Worm (Caenorhabditis elegans) whole organism, late embryonic: ENCODE data around the gene sra-34.

Experiments used
- ceh-30 ChIP-seq: fragments of 150-350 bp; optimal IDR thresholded peaks from 2 replicates; lab custom pipeline; 2014; ENCODE audit warnings: missing biosample characterization, missing genetic modification characterization
- che-1 ChIP-seq: sonication (generic microtip); optimal IDR thresholded peaks from 2 replicates; lab custom pipeline; 2016; ENCODE audit warnings: mild to moderate bottlenecking, missing genetic modification characterization, missing compliant biosample characterization
- fax-1 ChIP-seq: sonication (generic microtip); optimal IDR thresholded peaks from 2 replicates; lab custom pipeline; 2016; ENCODE audit warnings: missing genotype, missing genetic modification characterization, missing compliant biosample characterization
- hlh-30 ChIP-seq: sonication (generic microtip); optimal IDR thresholded peaks from 2 replicates; lab custom pipeline; 2017; ENCODE audit warnings: antibody characterized with exemption, missing genetic modification characterization, missing compliant biosample characterization; ENCODE audit not compliant: insufficient read depth
- madf-2 ChIP-seq: sonication (generic microtip); optimal IDR thresholded peaks from 2 replicates; lab custom pipeline; 2017; ENCODE audit warnings: missing genetic modification characterization, missing compliant biosample characterization
- nhr-11 ChIP-seq: fragments of 150-350 bp; optimal IDR thresholded peaks from 2 replicates; lab custom pipeline; 2014; ENCODE audit warnings: missing biosample characterization, missing genetic modification characterization
- odd-2 ChIP-seq: sonication (generic microtip); optimal IDR thresholded peaks from 2 replicates; lab custom pipeline; 2017; ENCODE audit warnings: antibody characterized with exemption, mild to moderate bottlenecking, missing genetic modification characterization, missing compliant biosample characterization
- pha-4 ChIP-seq: fragments of 150-350 bp; optimal IDR thresholded peaks from 2 replicates; lab custom pipeline; 2018; ENCODE audit warnings: missing biosample characterization, missing genetic modification reagents, missing genetic modification characterization
- pqm-1 ChIP-seq: sonication (generic microtip); optimal IDR thresholded peaks from 2 replicates; lab custom pipeline; 2016; ENCODE audit warnings: missing genetic modification characterization, missing compliant biosample characterization
- ref-2 ChIP-seq: sonication (generic microtip); optimal IDR thresholded peaks from 2 replicates; lab custom pipeline; 2016; ENCODE audit warnings: missing genetic modification characterization, missing compliant biosample characterization
- syd-9 ChIP-seq: sonication (generic microtip); optimal IDR thresholded peaks from 2 replicates; lab custom pipeline; 2016; ENCODE audit warnings: mild to moderate bottlenecking, missing genetic modification characterization, moderate library complexity, missing compliant biosample characterization
- tbx-2 ChIP-seq: sonication (generic microtip); optimal IDR thresholded peaks from 2 replicates; lab custom pipeline; 2016; ENCODE audit warnings: missing genetic modification characterization, missing compliant biosample characterization
- ttx-3 ChIP-seq: sonication (generic microtip); optimal IDR thresholded peaks from 2 replicates; lab custom pipeline; 2016; ENCODE audit warnings: missing genetic modification reagents, missing genetic modification characterization, missing compliant biosample characterization

DNA sequence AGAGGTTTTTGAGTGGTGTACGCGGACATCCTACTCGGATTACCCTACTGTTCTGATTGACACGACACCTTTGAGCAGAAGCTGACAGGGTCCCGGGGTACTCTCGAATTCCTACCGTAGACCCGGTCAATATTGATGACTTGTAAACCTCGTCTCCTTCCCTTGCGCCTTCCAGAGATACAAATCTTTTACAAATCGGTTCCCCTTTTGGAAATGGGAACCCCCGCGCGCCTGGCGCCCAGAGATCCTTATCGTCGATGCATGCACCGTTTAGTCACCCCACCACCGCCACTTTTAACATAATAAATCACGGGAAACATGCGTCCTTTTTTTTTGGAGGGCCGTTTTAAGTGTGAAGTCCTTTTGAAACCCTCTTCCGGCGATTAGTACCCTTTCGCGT is 29.6 kb upstream of the sra-34 start:
- TF ChIP-seq tbx-2, result no peak
- no peak for TF ChIP-seq ref-2 (tag; lab: Kevin White, UChicago)
- no peak for TF ChIP-seq pqm-1 (tag; lab: Kevin White, UChicago)
- no peak for TF ChIP-seq fax-1 (tag; lab: Kevin White, UChicago)
- no peak for TF ChIP-seq syd-9 (tag; lab: Kevin White, UChicago)
- TF ChIP-seq hlh-30 (tag; lab: Kevin White, UChicago), result no peak
- TF ChIP-seq che-1 (tag; lab: Kevin White, UChicago), result no peak
- no peak for TF ChIP-seq ttx-3
- TF ChIP-seq madf-2 (tag; lab: Kevin White, UChicago), result no peak
- no peak for TF ChIP-seq ceh-30
- TF ChIP-seq odd-2 (tag; lab: Kevin White, UChicago), result no peak
- TF ChIP-seq nhr-11, result no peak
- no peak for TF ChIP-seq pha-4 (tag; lab: Kevin White, UChicago)
